Worm (Caenorhabditis elegans) whole organism, L4 larva: ENCODE results near the gene glb-9.

Experiments
- Y48G9A.11 ChIP-seq: fragments of 200-800 bp; sonication (Bioruptor generic); IDR thresholded peaks from 2 replicates; pipeline ENCODE4 v1.3.6; 2022; ENCODE audit warnings: missing genetic modification reagents, missing genetic modification characterization, missing compliant biosample characterization
- ceh-82 ChIP-seq: sonication (generic microtip); optimal IDR thresholded peaks from 2 replicates; lab custom pipeline; 2017; ENCODE audit warnings: missing biosample characterization, missing genetic modification characterization
- dve-1 ChIP-seq: sonication (generic microtip); optimal IDR thresholded peaks from 2 replicates; lab custom pipeline; 2017; ENCODE audit warnings: antibody characterized with exemption, mild to moderate bottlenecking, missing genetic modification characterization, missing compliant biosample characterization; ENCODE audit not compliant: insufficient read depth
- lin-39 ChIP-seq: fragments of 150-350 bp; optimal IDR thresholded peaks from 2 replicates; lab custom pipeline; 2014; ENCODE audit warnings: missing biosample characterization, missing genetic modification reagents, missing genetic modification characterization
- nhr-77 ChIP-seq: fragments of 150-350 bp; optimal IDR thresholded peaks from 2 replicates; lab custom pipeline; 2014; ENCODE audit warnings: missing biosample characterization, missing genetic modification characterization
- pqm-1 ChIP-seq: sonication (generic microtip); optimal IDR thresholded peaks from 2 replicates; lab custom pipeline; 2017; ENCODE audit warnings: missing biosample characterization, missing genetic modification characterization
- skn-1 ChIP-seq: fragments of 150-350 bp; optimal IDR thresholded peaks from 2 replicates; lab custom pipeline; 2014; ENCODE audit warnings: missing biosample characterization, missing genetic modification characterization
- zip-11 ChIP-seq: fragments of 200-800 bp; sonication (Bioruptor generic); IDR thresholded peaks from 2 replicates; pipeline ENCODE4 v1.3.6; 2022; ENCODE audit warnings: missing genetic modification characterization, missing compliant biosample characterization

- no peak for TF ChIP-seq zip-11 (GFP tag; lab: Robert Waterston, UW)
- no peak for TF ChIP-seq nhr-77 (tag; lab: Kevin White, UChicago)
- TF ChIP-seq lin-39 (tag; lab: Kevin White, UChicago), result no peak
- no peak for TF ChIP-seq pqm-1 (tag; lab: Kevin White, UChicago)
- no peak for TF ChIP-seq skn-1 (tag; lab: Kevin White, UChicago)
- TF ChIP-seq ceh-82 (tag; lab: Kevin White, UChicago), result no peak
- no peak for TF ChIP-seq dve-1
- no peak for TF ChIP-seq Y48G9A.11
Measured at ce11 chrII:7496070-7496469, 23.1 kb downstream of the glb-9 start, which contains the start of gene spi-1.
